Worm (Caenorhabditis elegans) whole organism, L4 larva: ENCODE results near the gene uaf-2.
A peak's percentile ranks its signal among the peaks of the same experiment; 100 is the strongest.
"Not testable (repeated sequence)": the region's sequence is repeated elsewhere in the genome, so short reads cannot be mapped to it uniquely, and the experiment has no call there.

ENCODE experiments used
- D1046.2 ChIP-seq: fragments of 200-800 bp; sonication (Bioruptor generic); IDR thresholded peaks from 2 replicates; pipeline ENCODE4 v1.3.6; 2022; ENCODE audit warnings: missing genetic modification characterization, missing compliant biosample characterization
- F10B5.3 ChIP-seq: sonication (generic microtip); optimal IDR thresholded peaks from 2 replicates; lab custom pipeline; 2016; ENCODE audit warnings: mild to moderate bottlenecking, missing genetic modification characterization, missing compliant biosample characterization
- F37D6.2 ChIP-seq: sonication (generic microtip); optimal IDR thresholded peaks from 2 replicates; lab custom pipeline; 2016; ENCODE audit warnings: mild to moderate bottlenecking, missing genetic modification characterization, missing compliant biosample characterization
- F49E8.2 ChIP-seq: sonication (generic microtip); optimal IDR thresholded peaks from 2 replicates; lab custom pipeline; 2016; ENCODE audit warnings: missing compliant biosample characterization, mild to moderate bottlenecking, missing genetic modification characterization, borderline replicate concordance
- R02D3.7 ChIP-seq: fragments of 150-350 bp; sonication (generic microtip); optimal IDR thresholded peaks from 3 replicates; lab custom pipeline; 2014; ENCODE audit warnings: missing biosample characterization, missing genetic modification characterization
- Y105C5A.15 ChIP-seq: fragments of 200-800 bp; sonication (Bioruptor generic); IDR thresholded peaks from 2 replicates; pipeline ENCODE4 v1.3.6; 2022; ENCODE audit warnings: missing genetic modification characterization, missing compliant biosample characterization
- Y5F2A.4 ChIP-seq: fragments of 200-800 bp; sonication (Bioruptor generic); optimal IDR thresholded peaks from 2 replicates; lab custom pipeline; 2018; ENCODE audit warnings: mild to moderate bottlenecking, missing genetic modification characterization, missing compliant biosample characterization
- Y75B8A.6 ChIP-seq: fragments of 200-800 bp; sonication (Bioruptor generic); IDR thresholded peaks from 2 replicates; pipeline ENCODE4 v1.3.6; 2022; ENCODE audit warnings: missing genetic modification reagents, missing genetic modification characterization, missing compliant biosample characterization
- ZK546.5 ChIP-seq, 2 experiments: sonication (generic microtip); optimal IDR thresholded peaks; 2 replicates each; lab custom pipeline; 2017; ENCODE audit warnings: missing biosample characterization in 2 of 2, missing genetic modification characterization in 2 of 2
- aha-1 ChIP-seq: fragments of 150-350 bp; peaks from one replicate; lab custom pipeline; 2014; ENCODE audit warnings: missing biosample characterization, missing genetic modification characterization
- ama-1 ChIP-seq: fragments of 150-350 bp; optimal IDR thresholded peaks from 2 replicates; lab custom pipeline; 2014; ENCODE audit warnings: inconsistent platforms, mixed read lengths
- arid-1 ChIP-seq: fragments of 200-800 bp; sonication (Bioruptor generic); conservative IDR thresholded peaks from 2 replicates; pipeline ENCODE4 v1.3.6; 2022; ENCODE audit warnings: missing genetic modification reagents, missing genetic modification characterization, missing compliant biosample characterization
- daf-19 ChIP-seq: fragments of 200-800 bp; sonication (Bioruptor generic); conservative IDR thresholded peaks from 2 replicates; pipeline ENCODE4 v1.3.6; 2022; ENCODE audit warnings: missing genetic modification characterization, missing compliant biosample characterization
- daf-8 ChIP-seq: fragments of 200-800 bp; sonication (Bioruptor generic); IDR thresholded peaks from 2 replicates; pipeline ENCODE4 v1.3.6; 2022; ENCODE audit warnings: missing genetic modification characterization, missing compliant biosample characterization
- dve-1 ChIP-seq: sonication (generic microtip); optimal IDR thresholded peaks from 2 replicates; lab custom pipeline; 2017; ENCODE audit warnings: antibody characterized with exemption, mild to moderate bottlenecking, missing genetic modification characterization, missing compliant biosample characterization; ENCODE audit not compliant: insufficient read depth
- egl-27 ChIP-seq: sonication (generic microtip); optimal IDR thresholded peaks from 3 replicates; lab custom pipeline; 2017; ENCODE audit warnings: missing biosample characterization, missing genetic modification reagents, missing genetic modification characterization
- fkh-10 ChIP-seq: fragments of 150-350 bp; optimal IDR thresholded peaks from 2 replicates; lab custom pipeline; 2014; ENCODE audit warnings: missing biosample characterization, missing genetic modification reagents, missing genetic modification characterization
- hlh-30 ChIP-seq: sonication (generic microtip); optimal IDR thresholded peaks from 2 replicates; lab custom pipeline; 2017; ENCODE audit warnings: antibody characterized with exemption, mild to moderate bottlenecking, missing genetic modification characterization, missing compliant biosample characterization; ENCODE audit not compliant: insufficient read depth
- lim-7 ChIP-seq: fragments of 200-800 bp; sonication (Bioruptor generic); IDR thresholded peaks from 2 replicates; pipeline ENCODE4 v1.3.6; 2022; ENCODE audit warnings: missing genetic modification characterization, missing compliant biosample characterization
- nhr-111 ChIP-seq: fragments of 200-800 bp; sonication (Bioruptor generic); optimal IDR thresholded peaks from 2 replicates; lab custom pipeline; 2018; ENCODE audit warnings: mild to moderate bottlenecking, missing genetic modification characterization, missing compliant biosample characterization
- nhr-41 ChIP-seq: fragments of 200-800 bp; sonication (Bioruptor generic); IDR thresholded peaks from 2 replicates; pipeline ENCODE4 v1.3.6; 2022; ENCODE audit warnings: missing genetic modification reagents, missing genetic modification characterization, missing compliant biosample characterization
- nhr-42 ChIP-seq: fragments of 200-800 bp; sonication (Bioruptor generic); IDR thresholded peaks from 2 replicates; pipeline ENCODE4 v1.3.6; 2022; ENCODE audit warnings: missing genetic modification characterization, missing compliant biosample characterization
- nhr-48 ChIP-seq: sonication (generic microtip); optimal IDR thresholded peaks from 2 replicates; lab custom pipeline; 2016; ENCODE audit warnings: mild to moderate bottlenecking, missing genetic modification characterization, missing compliant biosample characterization
- saeg-2 ChIP-seq: fragments of 200-800 bp; sonication (Bioruptor generic); IDR thresholded peaks from 2 replicates; pipeline ENCODE4 v1.3.6; 2022; ENCODE audit warnings: missing genetic modification reagents, missing genetic modification characterization, missing compliant biosample characterization
- sdz-12 ChIP-seq: fragments of 200-800 bp; sonication (Bioruptor generic); optimal IDR thresholded peaks from 2 replicates; lab custom pipeline; 2018; ENCODE audit warnings: mild to moderate bottlenecking, missing genetic modification characterization, missing compliant biosample characterization
- set-16 ChIP-seq: fragments of 200-800 bp; sonication (Bioruptor generic); IDR thresholded peaks from 2 replicates; pipeline ENCODE4 v1.3.6; 2022; ENCODE audit warnings: missing genetic modification reagents, missing genetic modification characterization, missing compliant biosample characterization
- snpc-1.2 ChIP-seq: fragments of 200-800 bp; sonication (Bioruptor generic); IDR thresholded peaks from 2 replicates; pipeline ENCODE4 v1.3.6; 2022; ENCODE audit warnings: missing genetic modification reagents, missing genetic modification characterization, missing compliant biosample characterization
- spr-1 ChIP-seq: sonication (generic microtip); optimal IDR thresholded peaks from 2 replicates; lab custom pipeline; 2016; ENCODE audit warnings: mild to moderate bottlenecking, missing genetic modification characterization, missing compliant biosample characterization
- tag-97 ChIP-seq: fragments of 200-800 bp; sonication (Bioruptor generic); IDR thresholded peaks from 2 replicates; pipeline ENCODE4 v1.3.6; 2022; ENCODE audit warnings: missing genetic modification characterization, missing compliant biosample characterization
- tra-1 ChIP-seq: fragments of 200-800 bp; sonication (Bioruptor generic); IDR thresholded peaks from 2 replicates; pipeline ENCODE4 v1.3.6; 2022; ENCODE audit warnings: missing genetic modification reagents, missing genetic modification characterization, missing compliant biosample characterization
- unc-130 ChIP-seq: sonication (generic microtip); optimal IDR thresholded peaks from 2 replicates; lab custom pipeline; 2016; ENCODE audit warnings: missing genetic modification reagents, missing genetic modification characterization, missing compliant biosample characterization
- unc-62 ChIP-seq, 3 experiments: fragments of 150-350 bp in 1 of 3; sonication (generic microtip); optimal IDR thresholded peaks in 2 of 3; peaks in 1 of 3; 1 replicate in 1 of 3; 2 replicates in 2 of 3; lab custom pipeline; 2014 to 2017; ENCODE audit warnings: missing biosample characterization in 3 of 3, missing genetic modification characterization in 3 of 3, missing genetic modification reagents in 3 of 3, missing genotype in 1 of 3
- ztf-11 ChIP-seq: fragments of 150-350 bp; optimal IDR thresholded peaks from 2 replicates; lab custom pipeline; 2014; ENCODE audit warnings: missing biosample characterization, missing genetic modification characterization

Gene uaf-2

ce11 chrIV:17163273-17163672, 44.7 kb upstream of the uaf-2 start, which contains the start of gene skr-9:
skr-9 (plus strand) TSS chrIV:17163573.
- TF ChIP-seq egl-27 (tag; lab: Kevin White, UChicago); sdz-12 (GFP tag; lab: Kevin White, UChicago); spr-1: not testable (repeated sequence)

- TF ChIP-seq R02D3.7, result no peak
- no peak for TF ChIP-seq aha-1 (tag; lab: Kevin White, UChicago)
- no peak for TF ChIP-seq unc-130
- no peak for TF ChIP-seq tra-1 (GFP tag; lab: Robert Waterston, UW)
- no peak for TF ChIP-seq tag-97
- no peak for TF ChIP-seq saeg-2 (GFP tag; lab: Robert Waterston, UW)
- TF ChIP-seq F37D6.2 (tag; lab: Kevin White, UChicago), result no peak
- TF ChIP-seq nhr-111 (GFP tag; lab: Kevin White, UChicago), result no peak
- no peak for TF ChIP-seq set-16 (GFP tag; lab: Robert Waterston, UW)
- TF ChIP-seq ztf-11, result no peak
- TF ChIP-seq Y105C5A.15 (GFP tag; lab: Robert Waterston, UW), result no peak
- no peak for TF ChIP-seq ama-1 (lab: Kevin White, UChicago)
- TF ChIP-seq Y5F2A.4 (GFP tag; lab: Kevin White, UChicago), result no peak
- TF ChIP-seq nhr-41, result no peak
- no peak for TF ChIP-seq D1046.2 (GFP tag; lab: Robert Waterston, UW)
- TF ChIP-seq nhr-48, result no peak
- no peak for TF ChIP-seq arid-1 (GFP tag; lab: Robert Waterston, UW)
- TF ChIP-seq nhr-42, result no peak
Measured at ce11 chrIV:17162515-17162914, 43.9 kb upstream of the uaf-2 start, which contains the start of gene skr-13. skr-13 (minus strand) TSS chrIV:17162615.

- TF ChIP-seq snpc-1.2 (GFP tag; lab: Robert Waterston, UW), result 0 out of 2 replicates have a peak, but pooled peaks have one; percentile 51
Measured at ce11 chrIV:17155625-17156024, 37.1 kb upstream of the uaf-2 start.

ce11 chrIV:17153002-17153401, 34.4 kb upstream of the uaf-2 start:
- TF ChIP-seq unc-62 (GFP tag; optimal IDR thresholded peaks at IDR 0.05 in 1 of 2; lab: Kevin White, UChicago) (peak in 1 of 2 experiments; percentile 96), unc-62 (tag; optimal IDR thresholded peaks at IDR 0.05; lab: Kevin White, UChicago) (no peak), fkh-10 (GFP tag; lab: Kevin White, UChicago) (no peak), aha-1 (tag; lab: Kevin White, UChicago) (peak; percentile 61)

- TF ChIP-seq spr-1 (no peak), daf-8 (GFP tag; lab: Robert Waterston, UW) (no peak), ZK546.5 (tag; optimal IDR thresholded peaks at IDR 0.05; lab: Kevin White, UChicago) (no peak), lim-7 (GFP tag; lab: Robert Waterston, UW) (no peak), hlh-30 (no peak), tra-1 (GFP tag; lab: Robert Waterston, UW) (no peak), dve-1 (tag; lab: Kevin White, UChicago) (no peak), F10B5.3 (tag; lab: Kevin White, UChicago) (no peak), egl-27 (tag; lab: Kevin White, UChicago) (no peak), daf-19 (no peak), Y75B8A.6 (no peak), F49E8.2 (tag; lab: Kevin White, UChicago) (no peak)
Measured at ce11 chrIV:17150871-17151270, 32.3 kb upstream of the uaf-2 start, which contains the start of gene Y116A8C.40. Y116A8C.40 (minus strand) TSS chrIV:17150971.
